Fruit fly (Drosophila melanogaster): ENCODE results near the gene Mhc.

Mhc gene

dm6 chr2L:16743055-16743805 is 23.1 kb upstream of the Mhc start, which contains the start of the genes LSm7 and BuGZ (continued):
- TF ChIP-seq cas (GFP tag; IDR thresholded peaks at IDR 0.05) (no peak), CG10431 (GFP tag; optimal IDR thresholded peaks at IDR 0.05) (peak; percentile 59), bigmax (GFP tag; optimal IDR thresholded peaks at IDR 0.05) (no peak), ttk (GFP tag; IDR thresholded peaks at IDR 0.05) (no peak), kni (GFP tag; optimal IDR thresholded peaks at IDR 0.05) (no peak), Mrtf (GFP tag; IDR thresholded peaks at IDR 0.05) (no peak), da (GFP tag; optimal IDR thresholded peaks at IDR 0.05) (no peak), lilli (GFP tag; optimal IDR thresholded peaks at IDR 0.05) (peak; percentile 8), PHDP (tag; optimal IDR thresholded peaks at IDR 0.05) (no peak), CG2875 (GFP tag; optimal IDR thresholded peaks at IDR 0.05) (peak; percentile 16), CG15479 (GFP tag; optimal IDR thresholded peaks at IDR 0.05) (no peak), ftz-f1 (GFP tag; optimal IDR thresholded peaks at IDR 0.05) (no peak), CG7372 (GFP tag; IDR thresholded peaks at IDR 0.05) (no peak), Eip74EF (GFP tag; optimal IDR thresholded peaks at IDR 0.05) (no peak), unpg (GFP tag; optimal IDR thresholded peaks at IDR 0.05) (no peak), Xbp1 (GFP tag; optimal IDR thresholded peaks at IDR 0.05) (peak; percentile 66), CG4328 (GFP tag; optimal IDR thresholded peaks at IDR 0.05) (no peak), Asciz (GFP tag; optimal IDR thresholded peaks at IDR 0.05) (no peak), CG17612 (GFP tag; IDR thresholded peaks at IDR 0.05) (no peak), Poxn (GFP tag; IDR thresholded peaks at IDR 0.05) (no peak), sd (tag; optimal IDR thresholded peaks at IDR 0.05) (no peak), CG32772 (GFP tag; IDR thresholded peaks at IDR 0.05) (no peak), bowl (GFP tag; IDR thresholded peaks at IDR 0.05) (no peak), CHES-1-like (GFP tag; optimal IDR thresholded peaks at IDR 0.05) (no peak), salm (tag; optimal IDR thresholded peaks at IDR 0.05) (peak; percentile 3), CG12219 (GFP tag; optimal IDR thresholded peaks at IDR 0.05) (no peak), CG13424 (tag; optimal IDR thresholded peaks at IDR 0.05) (peak; percentile 57), Rfx (GFP tag; IDR thresholded peaks at IDR 0.05) (peak; percentile 59), Adf1 (GFP tag; IDR thresholded peaks at IDR 0.05) (no peak; the same call in 1 of the 2 replicates), scrt (GFP tag; optimal IDR thresholded peaks at IDR 0.05) (no peak), Stat92E (GFP tag; optimal IDR thresholded peaks at IDR 0.05) (peak in 1 of 3 experiments; percentile 21), CG1832 (GFP tag; optimal IDR thresholded peaks at IDR 0.05) (no peak), CG14860 (GFP tag; IDR thresholded peaks at IDR 0.05; ENCODE audit: partially characterized antibody) (peak; percentile 45; the same call in 2 of the 3 replicates), abd-A (tag; optimal IDR thresholded peaks at IDR 0.05) (no peak)

DNA sequence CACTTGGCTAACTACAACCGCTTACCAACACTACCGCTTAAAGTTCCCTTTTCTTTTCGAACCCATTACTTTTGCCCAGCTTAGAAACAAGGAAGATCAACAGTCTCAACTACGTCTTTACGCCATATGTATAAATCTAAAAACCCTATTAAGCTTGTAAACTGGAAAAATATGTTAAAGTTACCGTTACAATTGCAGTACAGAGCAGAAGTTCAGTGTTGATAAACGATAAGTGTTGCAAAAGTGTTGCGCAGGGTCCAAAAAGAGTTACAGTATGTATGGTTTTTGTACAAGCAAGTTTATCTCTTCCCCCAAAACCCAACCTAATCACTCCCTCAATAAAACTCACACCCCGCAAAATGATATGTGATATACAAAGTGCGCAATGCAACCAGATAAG is 19.2 kb upstream of the Mhc start:
- TF ChIP-seq CG6791 (GFP tag; IDR thresholded peaks at IDR 0.05; ENCODE audit: partially characterized antibody) (0 out of 3 replicates have a peak, but pooled peaks have one; percentile 42), CG10267 (tag; optimal IDR thresholded peaks at IDR 0.05) (peak; percentile 17), CG12219 (GFP tag; optimal IDR thresholded peaks at IDR 0.05) (no peak), CG10654 (GFP tag; optimal IDR thresholded peaks at IDR 0.05) (no peak), CG8290 (GFP tag; optimal IDR thresholded peaks at IDR 0.05) (peak; percentile 33), CG8290 (tag; optimal IDR thresholded peaks at IDR 0.05) (no peak), CG7372 (GFP tag; IDR thresholded peaks at IDR 0.05) (no peak), stwl (tag; optimal IDR thresholded peaks at IDR 0.05) (peak; percentile 95)

Measured in whole organism, embryonic.